Worm (Caenorhabditis elegans) whole organism, young adult: ENCODE data around the gene F26D10.13.

Experiments used
- ceh-79 ChIP-seq: sonication (generic microtip); optimal IDR thresholded peaks from 2 replicates; lab custom pipeline; 2017; ENCODE audit warnings: mild to moderate bottlenecking, missing genetic modification characterization, missing compliant biosample characterization
- ceh-91 ChIP-seq: fragments of 200-800 bp; sonication (Bioruptor generic); IDR thresholded peaks from 2 replicates; pipeline ENCODE4 v1.3.6; 2022; ENCODE audit warnings: missing genetic modification reagents, missing genetic modification characterization, missing compliant biosample characterization

DNA sequence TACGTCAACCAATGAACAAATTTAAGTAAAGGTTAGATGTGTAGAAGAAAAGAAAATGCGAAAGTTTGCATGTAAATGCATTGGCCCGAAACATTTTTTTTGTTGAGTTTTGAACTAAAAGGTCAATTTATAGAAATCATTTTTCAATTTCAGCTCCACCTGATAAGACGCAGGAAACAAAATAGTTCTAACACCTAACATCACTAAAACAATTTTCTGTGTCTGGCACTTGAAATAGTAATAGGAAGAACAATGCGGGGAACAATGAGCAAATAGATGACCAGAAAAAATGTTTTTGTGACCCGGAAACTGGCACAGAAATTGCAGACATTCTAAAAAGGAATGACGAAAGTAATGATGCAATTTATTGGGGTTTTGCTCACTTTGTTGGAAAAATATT is 27.7 kb upstream of the F26D10.13 start:
- TF ChIP-seq ceh-91 (GFP tag; lab: Robert Waterston, UW) = no peak
- no peak for TF ChIP-seq ceh-79
